Worm (Caenorhabditis elegans) whole organism, midembryonic: ENCODE results near the gene lin-22.
A peak's percentile ranks its signal among the peaks of the same experiment; 100 is the strongest.

Experiments
- T22C8.4 ChIP-seq: fragments of 200-800 bp; sonication (Bioruptor generic); IDR thresholded peaks from 2 replicates; pipeline ENCODE4 v1.3.6; 2022; ENCODE audit warnings: missing genetic modification characterization, missing compliant biosample characterization
- cog-1 ChIP-seq: sonication (generic microtip); optimal IDR thresholded peaks from 2 replicates; lab custom pipeline; 2016; ENCODE audit warnings: missing genetic modification characterization, missing compliant biosample characterization
- flt-1 ChIP-seq: fragments of 200-800 bp; sonication (Bioruptor generic); IDR thresholded peaks from 2 replicates; pipeline ENCODE4 v1.3.6; 2022; ENCODE audit warnings: missing genetic modification characterization, missing compliant biosample characterization
- klf-2 ChIP-seq: fragments of 200-800 bp; sonication (Bioruptor generic); conservative IDR thresholded peaks from 2 replicates; pipeline ENCODE4 v1.3.6; 2022; ENCODE audit warnings: missing genetic modification reagents, missing genetic modification characterization, missing compliant biosample characterization
- med-1 ChIP-seq: sonication (generic microtip); optimal IDR thresholded peaks from 2 replicates; lab custom pipeline; 2017; ENCODE audit warnings: missing genetic modification characterization, mild to moderate bottlenecking, missing compliant biosample characterization, antibody characterized with exemption, missing genetic modification reagents; ENCODE audit not compliant: insufficient read depth
- ref-1 ChIP-seq: fragments of 200-800 bp; sonication (Bioruptor generic); conservative IDR thresholded peaks from 2 replicates; pipeline ENCODE4 v1.3.6; 2022; ENCODE audit warnings: missing genetic modification reagents, missing genetic modification characterization, missing compliant biosample characterization
- tab-1 ChIP-seq: fragments of 200-800 bp; sonication (Bioruptor generic); IDR thresholded peaks from 2 replicates; pipeline ENCODE4 v1.3.6; 2022; ENCODE audit warnings: missing genetic modification characterization, missing compliant biosample characterization
- ztf-23 ChIP-seq: fragments of 200-800 bp; sonication (Bioruptor generic); IDR thresholded peaks from 2 replicates; pipeline ENCODE4 v1.3.6; 2022; ENCODE audit warnings: missing genetic modification reagents, missing genetic modification characterization, missing compliant biosample characterization
- ztf-29 ChIP-seq: fragments of 200-800 bp; sonication (Bioruptor generic); IDR thresholded peaks from 2 replicates; pipeline ENCODE4 v1.3.6; 2022; ENCODE audit warnings: missing genetic modification reagents, missing genetic modification characterization, missing compliant biosample characterization

Gene lin-22

DNA sequence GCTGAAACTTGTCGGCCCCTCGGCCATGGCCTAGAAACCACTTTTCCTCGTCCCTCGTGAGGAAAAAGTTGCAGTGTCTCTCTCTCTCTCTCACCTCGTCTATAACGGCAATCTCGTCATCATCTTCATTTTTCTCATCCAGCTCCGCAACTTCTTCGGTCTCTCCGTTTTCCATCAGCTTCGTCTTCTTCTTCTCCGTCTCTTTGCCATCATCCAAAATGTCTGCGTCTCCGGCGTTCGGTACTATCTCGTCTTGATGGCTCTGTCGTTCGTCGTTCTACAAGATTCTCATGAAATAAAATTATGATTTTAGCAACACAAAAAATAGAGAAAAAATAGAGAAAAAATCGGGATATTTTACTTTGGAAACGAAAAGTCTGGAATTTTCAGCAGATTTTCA lies 18.0 kb upstream of the lin-22 start:
- TF ChIP-seq ref-1 (GFP tag; lab: Robert Waterston, UW) (no peak), cog-1 (tag; lab: Kevin White, UChicago) (no peak), ztf-23 (GFP tag; lab: Robert Waterston, UW) (no peak), flt-1 (no peak), med-1 (GFP tag; lab: Kevin White, UChicago) (no peak), ztf-29 (GFP tag; lab: Robert Waterston, UW) (no peak)

DNA sequence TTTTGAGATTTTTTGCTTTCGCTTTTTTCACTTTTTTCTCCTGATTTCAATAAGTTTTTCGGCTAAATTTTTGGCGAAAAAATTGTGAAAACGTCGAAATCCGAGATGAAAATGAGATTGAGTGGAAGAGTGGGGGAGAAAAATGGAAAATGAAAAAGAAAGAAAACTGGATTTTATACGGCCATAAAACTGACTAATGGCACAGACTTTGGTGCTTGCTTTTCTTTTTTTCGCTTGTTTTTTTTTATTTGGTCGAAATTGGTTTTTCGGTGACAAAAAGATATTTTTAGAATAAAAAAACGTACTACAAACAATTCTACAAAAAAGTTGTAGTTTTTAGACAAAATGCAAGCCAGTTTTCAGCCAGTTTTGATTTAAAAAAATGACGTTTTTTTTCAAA lies 16.7 kb upstream of the lin-22 start:
- TF ChIP-seq ztf-23 (GFP tag; lab: Robert Waterston, UW) (no peak), med-1 (GFP tag; lab: Kevin White, UChicago) (no peak), ztf-29 (GFP tag; lab: Robert Waterston, UW) (no peak), klf-2 (GFP tag; lab: Robert Waterston, UW) (no peak), T22C8.4 (no peak), tab-1 (GFP tag; lab: Robert Waterston, UW) (no peak), ref-1 (GFP tag; lab: Robert Waterston, UW) (no peak), cog-1 (tag; lab: Kevin White, UChicago) (no peak), flt-1 (no peak)

DNA sequence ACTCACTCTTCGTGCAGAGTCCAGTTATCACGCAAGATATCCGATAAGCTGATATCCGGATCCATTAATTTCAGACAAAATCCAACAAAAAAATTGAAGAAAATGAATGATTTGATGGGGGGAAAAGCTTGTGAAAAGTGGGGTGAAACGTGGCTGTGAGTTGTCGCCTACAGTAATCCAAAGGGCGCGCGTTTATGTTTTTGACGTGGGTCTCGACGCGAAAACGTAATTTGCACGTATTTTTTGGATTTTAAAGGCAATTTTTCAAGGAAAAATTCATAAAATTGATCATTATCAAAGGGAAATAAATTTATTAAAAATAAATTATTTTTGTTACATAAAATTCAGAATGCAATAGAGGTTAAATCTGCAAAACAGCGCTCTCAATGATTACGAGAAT lies 10.7 kb upstream of the lin-22 start, which contains the start of gene Y54G2A.73:
Y54G2A.73 (minus strand) TSS at position 65 of the 400 bp plus-strand sequence.
- TF ChIP-seq flt-1, result no peak
- no peak for TF ChIP-seq T22C8.4
- no peak for TF ChIP-seq med-1 (GFP tag; lab: Kevin White, UChicago)
- TF ChIP-seq tab-1 (GFP tag; lab: Robert Waterston, UW), result no peak
- no peak for TF ChIP-seq cog-1 (tag; lab: Kevin White, UChicago)
- no peak for TF ChIP-seq ref-1 (GFP tag; lab: Robert Waterston, UW)
- no peak for TF ChIP-seq ztf-23 (GFP tag; lab: Robert Waterston, UW)
- no peak for TF ChIP-seq klf-2 (GFP tag; lab: Robert Waterston, UW)

DNA sequence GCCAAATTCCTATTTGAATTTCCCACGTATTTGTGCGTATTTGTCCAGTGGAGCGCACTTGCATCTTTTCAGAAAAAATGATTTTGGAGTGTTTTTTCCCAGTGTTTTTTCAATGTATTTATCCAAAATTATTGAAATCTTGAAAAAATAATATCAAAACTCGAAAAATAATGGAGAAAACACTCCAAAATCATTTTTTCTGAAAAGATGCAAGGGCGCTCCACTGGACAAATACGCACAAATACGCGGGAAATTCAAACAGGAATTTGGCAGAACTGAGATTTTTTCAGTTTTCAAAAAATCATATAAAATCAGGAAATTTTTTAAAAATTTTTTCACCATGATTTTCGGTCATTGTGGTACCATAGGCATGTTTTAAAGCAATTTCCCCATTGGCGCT lies 7.9 kb upstream of the lin-22 start:
- no peak for TF ChIP-seq klf-2 (GFP tag; lab: Robert Waterston, UW)
- TF ChIP-seq ztf-23 (GFP tag; lab: Robert Waterston, UW), result no peak
- TF ChIP-seq tab-1 (GFP tag; lab: Robert Waterston, UW), result no peak
- no peak for TF ChIP-seq ztf-29 (GFP tag; lab: Robert Waterston, UW)
- TF ChIP-seq ref-1 (GFP tag; lab: Robert Waterston, UW), result no peak
- TF ChIP-seq flt-1, result no peak
- TF ChIP-seq med-1 (GFP tag; lab: Kevin White, UChicago), result no peak

DNA sequence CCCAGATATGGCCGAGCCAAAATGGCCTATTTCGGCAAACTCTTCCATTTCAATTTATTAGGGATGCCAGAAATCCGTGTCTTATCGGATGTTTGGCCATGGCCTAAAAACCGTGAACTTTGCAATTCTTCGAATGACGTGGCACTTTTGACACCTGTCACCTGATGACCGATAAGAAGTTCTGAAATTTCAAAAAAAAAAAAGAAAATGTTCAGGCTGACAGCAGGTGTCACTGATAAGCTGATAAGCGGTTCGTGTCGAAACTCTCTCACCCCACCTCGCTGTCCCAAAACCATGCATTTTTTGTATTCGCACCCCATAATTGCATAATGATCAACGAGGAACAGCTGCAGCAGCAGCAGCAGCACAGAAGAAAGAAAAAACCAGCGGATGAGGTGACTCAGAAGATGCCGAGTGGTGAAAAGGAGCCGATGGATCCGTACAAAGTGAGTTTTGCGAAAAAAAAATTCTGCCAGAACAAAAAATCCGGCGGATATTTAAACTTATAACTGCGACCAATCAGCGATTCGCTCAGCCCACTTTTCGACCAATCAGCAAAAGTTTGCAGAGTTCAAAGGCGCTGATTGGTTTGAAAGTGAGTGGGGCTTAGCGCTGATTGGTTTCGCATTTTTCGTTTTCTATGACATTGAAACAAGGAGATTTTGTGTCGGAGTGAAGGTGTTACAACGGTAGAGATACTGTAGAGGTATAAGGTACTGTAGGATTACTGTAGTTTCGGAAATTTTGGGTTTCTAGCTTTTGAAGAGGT lies 7.0 kb upstream of the lin-22 start, which contains the start of the genes Y54G2A.28 and vrp-1:
Y54G2A.28 (minus strand) TSS at position 48 of the 769 bp plus-strand sequence.
vrp-1 (plus strand) TSS at position 214 of the 769 bp plus-strand sequence.
- TF ChIP-seq ztf-29 (GFP tag; lab: Robert Waterston, UW) (no peak), flt-1 (no peak), T22C8.4 (no peak), klf-2 (GFP tag; lab: Robert Waterston, UW) (no peak), med-1 (GFP tag; lab: Kevin White, UChicago) (no peak), cog-1 (tag; lab: Kevin White, UChicago) (no peak), ztf-23 (GFP tag; lab: Robert Waterston, UW) (no peak), tab-1 (GFP tag; lab: Robert Waterston, UW) (no peak), ref-1 (GFP tag; lab: Robert Waterston, UW) (no peak)

DNA sequence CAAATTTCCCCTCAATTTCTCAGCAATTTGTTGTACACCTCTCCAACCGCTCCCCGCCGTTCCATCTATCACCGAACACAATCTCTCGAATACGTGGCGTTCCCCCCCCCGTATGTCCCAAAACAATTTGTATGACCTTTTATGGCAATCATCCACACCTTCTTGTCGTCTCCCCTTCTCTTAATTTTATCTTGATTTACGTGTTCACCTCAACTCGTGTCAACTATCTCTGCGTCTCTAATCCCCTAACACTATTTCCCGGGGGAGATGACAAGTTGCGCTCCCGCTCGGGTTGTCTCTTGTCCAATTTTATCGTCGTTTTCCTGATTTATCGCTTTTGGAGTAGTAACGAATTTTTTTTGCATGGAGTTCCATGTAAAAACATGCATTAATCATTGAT lies 4.9 kb upstream of the lin-22 start:
- no peak for TF ChIP-seq ztf-23 (GFP tag; lab: Robert Waterston, UW)
- TF ChIP-seq flt-1, result 0 out of 2 replicates have a peak, but pooled peaks have one; percentile 8
- TF ChIP-seq ztf-29 (GFP tag; lab: Robert Waterston, UW), result no peak
- TF ChIP-seq klf-2 (GFP tag; lab: Robert Waterston, UW), result no peak
- no peak for TF ChIP-seq tab-1 (GFP tag; lab: Robert Waterston, UW)
- TF ChIP-seq ref-1 (GFP tag; lab: Robert Waterston, UW), result no peak
- no peak for TF ChIP-seq med-1 (GFP tag; lab: Kevin White, UChicago)
- peak; percentile 40 for TF ChIP-seq cog-1 (tag; lab: Kevin White, UChicago)
- no peak for TF ChIP-seq T22C8.4

DNA sequence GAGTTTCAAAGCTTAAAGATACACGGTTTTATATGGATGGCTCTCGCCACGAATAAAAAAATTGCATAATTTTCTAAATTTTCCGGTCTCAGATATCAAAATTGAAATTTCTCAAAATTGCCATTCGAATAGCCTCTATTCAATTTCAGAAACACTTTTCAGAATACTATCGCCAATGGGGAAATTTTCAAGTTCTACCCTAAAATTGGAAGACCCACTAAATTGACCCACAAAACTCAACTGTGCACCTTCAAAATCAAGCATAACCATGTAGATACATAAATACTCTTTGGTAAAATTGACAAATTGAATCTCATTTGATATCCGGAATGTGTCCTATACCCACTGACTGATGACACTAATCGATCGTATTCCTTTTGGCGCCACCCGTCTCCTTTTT lies 3.3 kb upstream of the lin-22 start:
- TF ChIP-seq tab-1 (GFP tag; lab: Robert Waterston, UW), result no peak
- no peak for TF ChIP-seq ref-1 (GFP tag; lab: Robert Waterston, UW)
- no peak for TF ChIP-seq cog-1 (tag; lab: Kevin White, UChicago)
- TF ChIP-seq ztf-23 (GFP tag; lab: Robert Waterston, UW), result no peak
- TF ChIP-seq ztf-29 (GFP tag; lab: Robert Waterston, UW), result no peak
- TF ChIP-seq klf-2 (GFP tag; lab: Robert Waterston, UW), result no peak

DNA sequence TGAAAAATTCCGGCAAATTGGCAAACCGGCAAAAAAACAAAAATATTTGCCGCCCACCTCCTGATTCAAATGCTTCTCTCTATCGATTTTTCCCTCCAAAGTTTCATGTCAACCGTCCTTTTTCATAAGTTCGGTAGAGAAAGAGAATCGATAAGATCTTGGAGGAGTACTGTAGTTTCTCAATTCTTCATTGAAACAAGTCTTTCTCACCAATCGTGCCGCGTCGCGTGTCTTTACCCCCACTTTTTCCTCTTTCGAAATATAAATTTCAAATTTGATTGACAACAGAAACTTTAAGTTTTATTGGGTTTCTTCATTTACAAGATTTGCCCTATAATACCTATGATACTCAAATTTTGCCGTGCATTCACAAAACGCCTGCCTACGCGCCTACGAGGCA lies 950 bp upstream of the lin-22 start:
- TF ChIP-seq ztf-29 (GFP tag; lab: Robert Waterston, UW) (no peak), T22C8.4 (no peak), flt-1 (no peak), cog-1 (tag; lab: Kevin White, UChicago) (no peak), ref-1 (GFP tag; lab: Robert Waterston, UW) (no peak), klf-2 (GFP tag; lab: Robert Waterston, UW) (no peak), tab-1 (GFP tag; lab: Robert Waterston, UW) (no peak), med-1 (GFP tag; lab: Kevin White, UChicago) (no peak), ztf-23 (GFP tag; lab: Robert Waterston, UW) (no peak)
